Comparison of ENCODE assay signal across 4 worm cellular contexts in genomic region chrIII:887874-888299, ce11.
A peak's percentile ranks its signal among the peaks of the same experiment; 100 is the strongest.
TF ChIP-seq lines count a peak whose summit lies in the region.

No protein-coding gene starts in this region.

TF ChIP-seq in whole organism, L2 larva, 48 proteins besides CTCF, POLR2A, EP300 and RAD21 (continued from another document):
- peak; percentile 53 for TF ChIP-seq gmeb-1 (tag; optimal IDR thresholded peaks at IDR 0.05; lab: Kevin White, UChicago)
- no peak for TF ChIP-seq nhr-12 (tag; optimal IDR thresholded peaks at IDR 0.05; lab: Kevin White, UChicago)
- TF ChIP-seq nhr-11 (tag; optimal IDR thresholded peaks at IDR 0.05; lab: Kevin White, UChicago): no peak
- peak; percentile 80 for TF ChIP-seq blmp-1 (tag; optimal IDR thresholded peaks at IDR 0.05; lab: Kevin White, UChicago; ENCODE audit: insufficient read depth)
- TF ChIP-seq C34F6.9 (tag; optimal IDR thresholded peaks at IDR 0.05; lab: Kevin White, UChicago): peak; percentile 79
- peak; percentile 43 for TF ChIP-seq fos-1 (tag; optimal IDR thresholded peaks at IDR 0.05; lab: Kevin White, UChicago)
- no peak for TF ChIP-seq unc-39 (tag; optimal IDR thresholded peaks at IDR 0.05; lab: Kevin White, UChicago)
- TF ChIP-seq unc-55 (GFP tag; optimal IDR thresholded peaks at IDR 0.05; lab: Kevin White, UChicago): peak; percentile 93
- no peak for TF ChIP-seq aly-2 (tag; optimal IDR thresholded peaks at IDR 0.05; lab: Kevin White, UChicago)
- TF ChIP-seq ceh-16 (tag; optimal IDR thresholded peaks at IDR 0.05; lab: Kevin White, UChicago): no peak
- TF ChIP-seq nhr-129 (tag; optimal IDR thresholded peaks at IDR 0.05; lab: Kevin White, UChicago): peak; percentile 73
- TF ChIP-seq ama-1 (optimal IDR thresholded peaks at IDR 0.05; lab: Kevin White, UChicago): no peak
- no peak for TF ChIP-seq nhr-23 (tag; optimal IDR thresholded peaks at IDR 0.05; lab: Kevin White, UChicago)
- TF ChIP-seq zag-1 (tag; optimal IDR thresholded peaks at IDR 0.05; lab: Kevin White, UChicago): peak; percentile 28
- no peak for TF ChIP-seq elt-3 (tag; optimal IDR thresholded peaks at IDR 0.05; lab: Kevin White, UChicago)
- peak; percentile 53 for TF ChIP-seq nhr-6 (tag; optimal IDR thresholded peaks at IDR 0.05; lab: Kevin White, UChicago)
- TF ChIP-seq unc-62 (GFP tag; optimal IDR thresholded peaks at IDR 0.05; lab: Kevin White, UChicago): no peak
- peak; percentile 72 for TF ChIP-seq mab-5 (tag; optimal IDR thresholded peaks at IDR 0.05; lab: Kevin White, UChicago)
- TF ChIP-seq alr-1 (tag; optimal IDR thresholded peaks at IDR 0.05; lab: Kevin White, UChicago): no peak
- no peak for TF ChIP-seq mbf-1 (tag; optimal IDR thresholded peaks at IDR 0.05; lab: Kevin White, UChicago)
- TF ChIP-seq ztf-11 (tag; optimal IDR thresholded peaks at IDR 0.05; lab: Kevin White, UChicago): no peak
- TF ChIP-seq skn-1 (tag; optimal IDR thresholded peaks at IDR 0.05; lab: Kevin White, UChicago): no peak
- no peak for TF ChIP-seq nhr-237 (tag; optimal IDR thresholded peaks at IDR 0.05; lab: Kevin White, UChicago)
- TF ChIP-seq nhr-21 (tag; optimal IDR thresholded peaks at IDR 0.05; lab: Kevin White, UChicago): peak; percentile 26
- TF ChIP-seq ztf-4 (tag; optimal IDR thresholded peaks at IDR 0.05; lab: Kevin White, UChicago): peak; percentile 23

TF ChIP-seq in whole organism, L4 larva, 104 proteins besides CTCF, POLR2A, EP300 and RAD21 (continued from another document):
- peak; percentile 1 to 72 for TF ChIP-seq mdl-1 (tag; optimal IDR thresholded peaks at IDR 0.05; lab: Kevin White, UChicago)
- TF ChIP-seq mes-2 (tag; optimal IDR thresholded peaks at IDR 0.05; lab: Kevin White, UChicago; ENCODE audit: poor library complexity, severe bottlenecking): peak; percentile 21
- peak; percentile 76 for TF ChIP-seq egl-43 (GFP tag; IDR thresholded peaks at IDR 0.05; lab: Robert Waterston, UW)
- no peak for TF ChIP-seq F44E2.7 (GFP tag; IDR thresholded peaks at IDR 0.05; lab: Robert Waterston, UW)
- peak; percentile 41 for TF ChIP-seq spr-1 (tag; optimal IDR thresholded peaks at IDR 0.05; lab: Kevin White, UChicago)
- TF ChIP-seq ama-1 (optimal IDR thresholded peaks at IDR 0.05; lab: Kevin White, UChicago): peak; percentile 48
- TF ChIP-seq gei-8 (GFP tag; optimal IDR thresholded peaks at IDR 0.05; lab: Kevin White, UChicago): no peak
- TF ChIP-seq nhr-77 (tag; optimal IDR thresholded peaks at IDR 0.05; lab: Kevin White, UChicago): no peak
- no peak for TF ChIP-seq duxl-1 (tag; optimal IDR thresholded peaks at IDR 0.05; lab: Kevin White, UChicago; ENCODE audit: poor library complexity)
- TF ChIP-seq php-3 (GFP tag; IDR thresholded peaks at IDR 0.05; lab: Robert Waterston, UW): 0 out of 2 replicates have a peak, but pooled peaks have one; percentile 40
- no peak for TF ChIP-seq unc-39 (tag; optimal IDR thresholded peaks at IDR 0.05; lab: Kevin White, UChicago)
- peak; percentile 86 for TF ChIP-seq hmg-1.1 (GFP tag; IDR thresholded peaks at IDR 0.05; lab: Robert Waterston, UW)
- peak; percentile 65 for TF ChIP-seq nhr-28 (tag; optimal IDR thresholded peaks at IDR 0.05; lab: Kevin White, UChicago)
- peak; percentile 83 for TF ChIP-seq mep-1 (tag; optimal IDR thresholded peaks at IDR 0.05; lab: Kevin White, UChicago)
- TF ChIP-seq ceh-32 (tag; optimal IDR thresholded peaks at IDR 0.05; lab: Kevin White, UChicago; ENCODE audit: poor library complexity): no peak
- TF ChIP-seq ceh-28 (tag; optimal IDR thresholded peaks at IDR 0.05; lab: Kevin White, UChicago): peak; percentile 84
- TF ChIP-seq madf-9 (GFP tag; conservative IDR thresholded peaks at IDR 0.05; lab: Robert Waterston, UW): peak; percentile 51; the same call in 1 of the 2 replicates
- TF ChIP-seq nhr-42 (GFP tag; IDR thresholded peaks at IDR 0.05; lab: Robert Waterston, UW): no peak
- TF ChIP-seq vab-7 (GFP tag; IDR thresholded peaks at IDR 0.05; lab: Robert Waterston, UW): no peak
- peak; percentile 11 for TF ChIP-seq pqm-1 (tag; optimal IDR thresholded peaks at IDR 0.05; lab: Kevin White, UChicago)
- no peak for TF ChIP-seq lim-7 (GFP tag; IDR thresholded peaks at IDR 0.05; lab: Robert Waterston, UW)
- no peak for TF ChIP-seq egl-27 (tag; optimal IDR thresholded peaks at IDR 0.05; lab: Kevin White, UChicago)
- TF ChIP-seq skn-1 (tag; optimal IDR thresholded peaks at IDR 0.05; lab: Kevin White, UChicago): no peak
- no peak for TF ChIP-seq lin-39 (tag; optimal IDR thresholded peaks at IDR 0.05; lab: Kevin White, UChicago)
- peak; percentile 54 for TF ChIP-seq set-16 (GFP tag; IDR thresholded peaks at IDR 0.05; lab: Robert Waterston, UW)
- 0 out of 2 replicates have a peak, but pooled peaks have one; percentile 20 for TF ChIP-seq arid-1 (GFP tag; conservative IDR thresholded peaks at IDR 0.05; lab: Robert Waterston, UW)
- TF ChIP-seq dpl-1 (GFP tag; optimal IDR thresholded peaks at IDR 0.05; lab: Kevin White, UChicago): peak; percentile 26
- no peak for TF ChIP-seq ztf-11 (tag; optimal IDR thresholded peaks at IDR 0.05; lab: Kevin White, UChicago)
- peak; percentile 77 for TF ChIP-seq dmd-6 (GFP tag; IDR thresholded peaks at IDR 0.05; lab: Robert Waterston, UW)
- peak; percentile 50; the same call in 1 of the 2 replicates for TF ChIP-seq lin-38 (GFP tag; IDR thresholded peaks at IDR 0.05; lab: Robert Waterston, UW)
- peak; percentile 94 for TF ChIP-seq aha-1 (tag; lab: Kevin White, UChicago)
TF ChIP-seq in whole organism, L4 larva: peak in this region for 35.

TF ChIP-seq in whole organism, late embryonic, 69 proteins besides CTCF, POLR2A, EP300 and RAD21 (continued from another document):
- TF ChIP-seq lim-6 (tag; optimal IDR thresholded peaks at IDR 0.05; lab: Kevin White, UChicago): no peak
- TF ChIP-seq dve-1 (tag; optimal IDR thresholded peaks at IDR 0.05; lab: Kevin White, UChicago): peak; percentile 55
- peak; percentile 13 for TF ChIP-seq unc-86 (tag; optimal IDR thresholded peaks at IDR 0.05; lab: Kevin White, UChicago)
- TF ChIP-seq che-1 (tag; optimal IDR thresholded peaks at IDR 0.05; lab: Kevin White, UChicago): no peak
- TF ChIP-seq unc-42 (tag; optimal IDR thresholded peaks at IDR 0.05; lab: Kevin White, UChicago): peak; percentile 73
- TF ChIP-seq ceh-45 (GFP tag; IDR thresholded peaks at IDR 0.05; lab: Robert Waterston, UW): 0 out of 2 replicates have a peak, but pooled peaks have one; percentile 19
- peak; percentile 71 for TF ChIP-seq nfya-1 (tag; optimal IDR thresholded peaks at IDR 0.05; lab: Kevin White, UChicago)
- no peak for TF ChIP-seq ztf-16 (tag; optimal IDR thresholded peaks at IDR 0.05; lab: Kevin White, UChicago)
- peak; percentile 42 for TF ChIP-seq ceh-18 (tag; optimal IDR thresholded peaks at IDR 0.05; lab: Kevin White, UChicago)
- no peak for TF ChIP-seq hlh-15 (tag; optimal IDR thresholded peaks at IDR 0.05; lab: Kevin White, UChicago)
- TF ChIP-seq nhr-11 (tag; optimal IDR thresholded peaks at IDR 0.05; lab: Kevin White, UChicago): no peak
- peak; percentile 68 for TF ChIP-seq ceh-19 (GFP tag; optimal IDR thresholded peaks at IDR 0.05; lab: Kevin White, UChicago)
- no peak for TF ChIP-seq dmd-4 (tag; optimal IDR thresholded peaks at IDR 0.05; lab: Kevin White, UChicago; ENCODE audit: borderline replicate concordance)

TF ChIP-seq in whole organism, mixed stage, embryonic, 35 proteins besides CTCF, POLR2A, EP300 and RAD21 (continued from another document):
- TF ChIP-seq tbx-8 (GFP tag; optimal IDR thresholded peaks at IDR 0.05; lab: Kevin White, UChicago) (no peak), ham-2 (GFP tag; optimal IDR thresholded peaks at IDR 0.05; lab: Kevin White, UChicago) (peak; percentile 23), pha-4 (tag; optimal IDR thresholded peaks at IDR 0.05; lab: Kevin White, UChicago) (peak; percentile 24), ces-1 (GFP tag; optimal IDR thresholded peaks at IDR 0.05; lab: Kevin White, UChicago) (peak; percentile 63), drap-1 (GFP tag; optimal IDR thresholded peaks at IDR 0.05; lab: Kevin White, UChicago) (no peak)
